Fruit fly (Drosophila melanogaster) whole organism, embryonic: ENCODE data around the gene dre4.

ENCODE experiments used
- ATbp ChIP-seq: fragments of 200-800 bp; sonication (Bioruptor generic); optimal IDR thresholded peaks from 2 replicates; lab custom pipeline; 2017; ENCODE audit warnings: missing biosample characterization, mild to moderate bottlenecking, missing genetic modification characterization, missing genetic modification reagents
- Bdp1 ChIP-seq: fragments of 200-800 bp; sonication (Bioruptor generic); optimal IDR thresholded peaks from 3 replicates; lab custom pipeline; 2016; ENCODE audit warnings: missing biosample characterization, missing genetic modification characterization
- CG11456 ChIP-seq: fragments of 200-800 bp; sonication (Bioruptor generic); IDR thresholded peaks from 3 replicates; pipeline ENCODE4 v1.3.6; 2022; ENCODE audit warnings: missing biosample characterization, missing genetic modification characterization
- CG14014 ChIP-seq: fragments of 200-800 bp; sonication (Bioruptor generic); IDR thresholded peaks from 2 replicates; pipeline ENCODE4 v1.3.6; 2022; ENCODE audit warnings: missing biosample characterization, missing genetic modification characterization
- CG14860 ChIP-seq: fragments of 200-800 bp; sonication (Bioruptor generic); IDR thresholded peaks from 3 replicates; pipeline ENCODE4 v1.3.6; 2022; ENCODE audit warnings: missing biosample characterization, missing genetic modification characterization; ENCODE audit not compliant: partially characterized antibody
- CG1603 ChIP-seq: fragments of 200-800 bp; sonication (Bioruptor generic); optimal IDR thresholded peaks from 2 replicates; lab custom pipeline; 2019; ENCODE audit warnings: missing biosample characterization, mild to moderate bottlenecking, missing genetic modification characterization, moderate library complexity
- CG16815 ChIP-seq: fragments of 200-800 bp; sonication (Bioruptor generic); optimal IDR thresholded peaks from 3 replicates; lab custom pipeline; 2017; ENCODE audit warnings: missing biosample characterization, mild to moderate bottlenecking, missing genetic modification characterization
- CG17568 ChIP-seq: fragments of 200-800 bp; sonication (Bioruptor generic); optimal IDR thresholded peaks from 2 replicates; lab custom pipeline; 2018; ENCODE audit warnings: missing biosample characterization, mild to moderate bottlenecking, missing genetic modification characterization, moderate library complexity
- CG31224 ChIP-seq: fragments of 200-800 bp; sonication (Bioruptor generic); IDR thresholded peaks from 2 replicates; pipeline ENCODE4 v1.3.6; 2022; ENCODE audit warnings: missing biosample characterization, missing genetic modification characterization
- CG3726 ChIP-seq: fragments of 200-800 bp; sonication (Bioruptor generic); IDR thresholded peaks from 3 replicates; pipeline ENCODE4, ENCODE4 v1.3.6; 2022; ENCODE audit warnings: missing biosample characterization, missing genetic modification characterization
- CG6175 ChIP-seq: fragments of 200-800 bp; sonication (Bioruptor generic); IDR thresholded peaks from 3 replicates; pipeline ENCODE4 v1.3.6; 2022; ENCODE audit warnings: missing biosample characterization, missing genetic modification characterization
- CG6254 ChIP-seq: fragments of 200-800 bp; sonication (Bioruptor generic); optimal IDR thresholded peaks from 3 replicates; lab custom pipeline; 2017; ENCODE audit warnings: mild to moderate bottlenecking, missing biosample characterization, missing genetic modification reagents, missing genetic modification characterization
- CG6654 ChIP-seq: fragments of 200-800 bp; sonication (Bioruptor generic); optimal IDR thresholded peaks from 2 replicates; lab custom pipeline; 2017; ENCODE audit warnings: missing biosample characterization, mild to moderate bottlenecking, missing genetic modification characterization
- CG7271 ChIP-seq: fragments of 200-800 bp; sonication (Bioruptor generic); optimal IDR thresholded peaks from 2 replicates; lab custom pipeline; 2018; ENCODE audit warnings: missing biosample characterization, mild to moderate bottlenecking, missing genetic modification characterization, moderate library complexity
- CG7372 ChIP-seq: fragments of 200-800 bp; sonication (Bioruptor generic); IDR thresholded peaks from 2 replicates; pipeline ENCODE4 v1.3.6; 2022; ENCODE audit warnings: missing biosample characterization, missing genetic modification characterization
- CG7839 ChIP-seq: fragments of 200-800 bp; sonication (Bioruptor generic); optimal IDR thresholded peaks from 3 replicates; lab custom pipeline; 2018; ENCODE audit warnings: missing biosample characterization, mild to moderate bottlenecking, missing genetic modification characterization, moderate library complexity
- CG8089 ChIP-seq: fragments of 200-800 bp; sonication (Bioruptor generic); optimal IDR thresholded peaks from 3 replicates; lab custom pipeline; 2016; ENCODE audit warnings: missing biosample characterization, missing genetic modification characterization
- CG8944 ChIP-seq: fragments of 200-800 bp; sonication (Bioruptor generic); optimal IDR thresholded peaks from 3 replicates; lab custom pipeline; 2016; ENCODE audit warnings: missing biosample characterization, missing genetic modification characterization
- D ChIP-seq, 2 experiments: fragments of 200-800 bp in 1 of 2; fragments of >200 bp in 1 of 2; sonication (Bioruptor generic) in 1 of 2; optimal IDR thresholded peaks; 2 replicates in 1 of 2; 3 replicates in 1 of 2; lab custom pipeline; 2017; ENCODE audit warnings: mild to moderate bottlenecking in 1 of 2, missing biosample characterization in 1 of 2, missing genetic modification characterization in 1 of 2, missing genetic modification reagents in 1 of 2
- D19A ChIP-seq: fragments of 200-800 bp; optimal IDR thresholded peaks from 3 replicates; lab custom pipeline; 2019; ENCODE audit warnings: missing biosample characterization, mild to moderate bottlenecking, missing genetic modification characterization, moderate library complexity
- ERR ChIP-seq: fragments of 200-800 bp; sonication (Bioruptor generic); optimal IDR thresholded peaks from 2 replicates; lab custom pipeline; 2016; ENCODE audit warnings: missing biosample characterization, missing genetic modification characterization
- HLH3B ChIP-seq: fragments of 200-800 bp; sonication (Bioruptor generic); IDR thresholded peaks from 2 replicates; pipeline ENCODE4 v1.3.6; 2022; ENCODE audit warnings: missing biosample characterization, missing genetic modification characterization
- Kr ChIP-seq: fragments of 200-800 bp; sonication (Bioruptor generic); optimal IDR thresholded peaks from 2 replicates; lab custom pipeline; 2017; ENCODE audit warnings: missing biosample characterization, mild to moderate bottlenecking, missing genetic modification characterization
- Meics ChIP-seq: fragments of 200-800 bp; sonication (Bioruptor generic); optimal IDR thresholded peaks from 2 replicates; lab custom pipeline; 2017; ENCODE audit warnings: missing biosample characterization, mild to moderate bottlenecking, missing genetic modification characterization
- Pdp1 ChIP-seq, 2 experiments: fragments of 200-800 bp; sonication (Bioruptor generic); optimal IDR thresholded peaks; 3 replicates each; lab custom pipeline; 2016; ENCODE audit warnings: missing biosample characterization in 2 of 2, missing genetic modification characterization in 2 of 2, mild to moderate bottlenecking in 1 of 2, moderate library complexity in 1 of 2
- Ptx1 ChIP-seq: fragments of 200-800 bp; sonication (Bioruptor generic); IDR thresholded peaks from 2 replicates; pipeline ENCODE4 v1.3.6; 2022; ENCODE audit warnings: missing biosample characterization, missing genetic modification characterization
- abd-A ChIP-seq: fragments of 200-800 bp; sonication (Bioruptor generic); optimal IDR thresholded peaks from 3 replicates; lab custom pipeline; 2019; ENCODE audit warnings: missing biosample characterization, mild to moderate bottlenecking, missing genetic modification characterization, moderate library complexity
- ac ChIP-seq: fragments of 200-800 bp; sonication (Bioruptor generic); optimal IDR thresholded peaks from 3 replicates; lab custom pipeline; 2017; ENCODE audit warnings: missing biosample characterization, mild to moderate bottlenecking, missing genetic modification characterization
- ara ChIP-seq: fragments of 200-800 bp; sonication (Bioruptor generic); IDR thresholded peaks from 2 replicates; pipeline ENCODE4 v1.3.6; 2022; ENCODE audit warnings: missing biosample characterization, missing genetic modification characterization
- az2 ChIP-seq: fragments of 200-800 bp; sonication (Bioruptor generic); optimal IDR thresholded peaks from 3 replicates; lab custom pipeline; 2016; ENCODE audit warnings: missing biosample characterization, missing genetic modification characterization
- bowl ChIP-seq: fragments of 200-800 bp; sonication (Bioruptor generic); IDR thresholded peaks from 2 replicates; pipeline ENCODE4 v1.3.6; 2022; ENCODE audit warnings: missing biosample characterization, missing genetic modification characterization
- croc ChIP-seq: fragments of 200-800 bp; sonication (Bioruptor generic); conservative IDR thresholded peaks from 3 replicates; pipeline ENCODE4 v1.3.6; 2022; ENCODE audit warnings: missing biosample characterization, missing genetic modification characterization
- gsb ChIP-seq: fragments of 200-800 bp; sonication (Bioruptor generic); IDR thresholded peaks from 2 replicates; pipeline ENCODE4 v1.3.6; 2022; ENCODE audit warnings: missing biosample characterization, missing genetic modification characterization
- ind ChIP-seq: fragments of 200-800 bp; sonication (Bioruptor generic); optimal IDR thresholded peaks from 3 replicates; lab custom pipeline; 2016; ENCODE audit warnings: missing biosample characterization, missing genetic modification characterization
- insv ChIP-seq, 2 experiments: fragments of 200-800 bp; sonication (Bioruptor generic); optimal IDR thresholded peaks; 3 replicates each; lab custom pipeline; 2016 to 2018; ENCODE audit warnings: missing biosample characterization in 2 of 2, missing genetic modification characterization in 2 of 2
- jumu ChIP-seq: fragments of 200-800 bp; sonication (Bioruptor generic); optimal IDR thresholded peaks from 3 replicates; lab custom pipeline; 2016; ENCODE audit warnings: missing biosample characterization, missing genetic modification characterization
- lab ChIP-seq: fragments of 200-800 bp; sonication (Bioruptor generic); optimal IDR thresholded peaks from 3 replicates; lab custom pipeline; 2017; ENCODE audit warnings: missing biosample characterization, missing genetic modification characterization, mild to moderate bottlenecking, moderate library complexity, missing genetic modification reagents
- otp ChIP-seq: fragments of 200-800 bp; sonication (Bioruptor generic); IDR thresholded peaks from 3 replicates; pipeline ENCODE4, ENCODE4 v1.3.6; 2022; ENCODE audit warnings: missing biosample characterization, missing genetic modification characterization
- pan ChIP-seq, 4 experiments: fragments of >200 bp in 3 of 4; fragments of 200-800 bp in 1 of 4; sonication (Bioruptor generic) in 1 of 4; optimal IDR thresholded peaks in 3 of 4; IDR thresholded peaks in 1 of 4; 2 replicates each; pipeline versions ENCODE4 v1.3.6 to Lab custom; 2017 to 2022; ENCODE audit warnings: missing biosample characterization in 2 of 4, missing genetic modification characterization in 2 of 4, mixed read lengths in 1 of 4
- pfk ChIP-seq: fragments of 200-800 bp; sonication (Bioruptor generic); optimal IDR thresholded peaks from 2 replicates; lab custom pipeline; 2018; ENCODE audit warnings: missing biosample characterization, mild to moderate bottlenecking, missing genetic modification characterization, moderate library complexity
- pros ChIP-seq: fragments of 200-800 bp; sonication (Bioruptor generic); optimal IDR thresholded peaks from 3 replicates; lab custom pipeline; 2019; ENCODE audit warnings: missing biosample characterization, mild to moderate bottlenecking, missing genetic modification characterization, moderate library complexity
- pzg ChIP-seq: fragments of 200-800 bp; sonication (Bioruptor generic); optimal IDR thresholded peaks from 3 replicates; lab custom pipeline; 2018; ENCODE audit warnings: missing biosample characterization, mild to moderate bottlenecking, missing genetic modification characterization, moderate library complexity
- repo ChIP-seq: fragments of 200-800 bp; sonication (Bioruptor generic); optimal IDR thresholded peaks from 2 replicates; lab custom pipeline; 2016; ENCODE audit warnings: missing biosample characterization, missing genetic modification characterization
- run ChIP-seq: fragments of 200-800 bp; sonication (Bioruptor generic); optimal IDR thresholded peaks from 3 replicates; lab custom pipeline; 2018; ENCODE audit warnings: missing biosample characterization, mild to moderate bottlenecking, missing genetic modification characterization
- schlank ChIP-seq: fragments of 200-800 bp; sonication (Bioruptor generic); optimal IDR thresholded peaks from 2 replicates; lab custom pipeline; 2018; ENCODE audit warnings: missing biosample characterization, mild to moderate bottlenecking, missing genetic modification characterization
- sens-2 ChIP-seq: fragments of 200-800 bp; sonication (Bioruptor generic); IDR thresholded peaks from 2 replicates; pipeline ENCODE4 v1.3.6; 2022; ENCODE audit warnings: missing biosample characterization, missing genetic modification characterization
- slp2 ChIP-seq: fragments of 200-800 bp; sonication (Bioruptor generic); optimal IDR thresholded peaks from 2 replicates; lab custom pipeline; 2016; ENCODE audit warnings: missing biosample characterization, missing genetic modification characterization
- usp ChIP-seq: fragments of >200 bp; optimal IDR thresholded peaks from 2 replicates; lab custom pipeline; 2017; ENCODE audit warnings: missing biosample characterization, missing genetic modification characterization
- z ChIP-seq: fragments of 200-800 bp; sonication (Bioruptor generic); IDR thresholded peaks from 3 replicates; pipeline ENCODE4 v1.3.6; 2022; ENCODE audit warnings: missing biosample characterization, missing genetic modification characterization

Gene dre4

dm6 chr3L:1886125-1886544 is 10.0 kb upstream of the dre4 start (continued):
- TF ChIP-seq ATbp (GFP tag; lab: Kevin White, UChicago), result peak; percentile 84
- no peak for TF ChIP-seq z (GFP tag; lab: Robert Waterston, UW)
- TF ChIP-seq sens-2, result peak; percentile 95
- TF ChIP-seq lab (GFP tag; lab: Kevin White, UChicago), result peak; percentile 68
- TF ChIP-seq CG14014 (GFP tag; lab: Robert Waterston, UW), result peak; percentile 62; the same call in 1 of the 2 replicates
- no peak for TF ChIP-seq pzg (GFP tag; lab: Kevin White, UChicago)
- no peak for TF ChIP-seq abd-A (tag; lab: Kevin White, UChicago)
- TF ChIP-seq CG7372 (GFP tag; lab: Robert Waterston, UW), result peak; percentile 73
- peak; percentile 59 for TF ChIP-seq CG31224 (GFP tag; lab: Robert Waterston, UW)
- TF ChIP-seq Bdp1 (GFP tag; lab: Kevin White, UChicago), result peak; percentile 70
- TF ChIP-seq pros, result no peak
- peak; percentile 60 for TF ChIP-seq Meics (GFP tag; lab: Kevin White, UChicago)
- peak; percentile 79 for TF ChIP-seq CG8089
- TF ChIP-seq bowl (GFP tag; lab: Robert Waterston, UW), result peak; percentile 68; the same call in 1 of the 2 replicates
- TF ChIP-seq CG6175 (GFP tag; lab: Robert Waterston, UW), result no peak; the same call in 2 of the 3 replicates
- no peak for TF ChIP-seq pan (optimal IDR thresholded peaks at IDR 0.05; lab: Kevin White, UChicago)
- peak in 1 of 2 experiments; percentile 82 for TF ChIP-seq pan (GFP tag; optimal IDR thresholded peaks at IDR 0.05 in 1 of 2, IDR thresholded peaks at IDR 0.05 in 1 of 2)
- TF ChIP-seq ERR (GFP tag; lab: Kevin White, UChicago), result peak; percentile 37
- TF ChIP-seq CG17568, result peak; percentile 40
- peak; percentile 95 for TF ChIP-seq CG1603
- peak; percentile 83 for TF ChIP-seq D19A
- peak; percentile 85 for TF ChIP-seq ind (GFP tag; lab: Kevin White, UChicago)
- TF ChIP-seq repo, result peak; percentile 78
- TF ChIP-seq Pdp1 (GFP tag; optimal IDR thresholded peaks at IDR 0.05; lab: Kevin White, UChicago), result peak; percentile 80 to 81
- peak; percentile 71 for TF ChIP-seq CG11456 (GFP tag; lab: Robert Waterston, UW)
- peak; percentile 80 for TF ChIP-seq CG6254
- TF ChIP-seq ac (GFP tag; lab: Kevin White, UChicago), result peak; percentile 82
- TF ChIP-seq gsb (GFP tag; lab: Robert Waterston, UW), result 0 out of 2 replicates have a peak, but pooled peaks have one; percentile 26
- peak; percentile 84 for TF ChIP-seq croc
- TF ChIP-seq run (tag; lab: Kevin White, UChicago), result peak; percentile 24
- peak; percentile 91 for TF ChIP-seq otp (GFP tag; lab: Robert Waterston, UW)
- TF ChIP-seq CG3726 (GFP tag; lab: Robert Waterston, UW), result peak; percentile 77; the same call in 2 of the 3 replicates
- TF ChIP-seq Kr (GFP tag; lab: Kevin White, UChicago), result peak; percentile 32
- TF ChIP-seq Ptx1 (GFP tag; lab: Robert Waterston, UW), result peak; percentile 81
- peak; percentile 46 for TF ChIP-seq CG6654 (GFP tag; lab: Kevin White, UChicago)
- TF ChIP-seq CG8944 (GFP tag; lab: Kevin White, UChicago), result peak; percentile 74
- TF ChIP-seq CG7839 (tag; lab: Kevin White, UChicago), result peak; percentile 85
- peak; percentile 44 for TF ChIP-seq slp2 (GFP tag; lab: Kevin White, UChicago)
- TF ChIP-seq schlank, result no peak
- peak; percentile 85 for TF ChIP-seq CG7271
- peak; percentile 79 for TF ChIP-seq CG16815 (GFP tag; lab: Kevin White, UChicago)
- TF ChIP-seq ara (GFP tag; lab: Robert Waterston, UW), result peak; percentile 91
- no peak for TF ChIP-seq insv (GFP tag; optimal IDR thresholded peaks at IDR 0.05; lab: Kevin White, UChicago)
- peak; percentile 80 for TF ChIP-seq jumu (GFP tag; lab: Kevin White, UChicago)
- peak; percentile 89 for TF ChIP-seq HLH3B (GFP tag; lab: Robert Waterston, UW)
- no peak for TF ChIP-seq D (optimal IDR thresholded peaks at IDR 0.05; lab: Kevin White, UChicago)
- TF ChIP-seq D (GFP tag; optimal IDR thresholded peaks at IDR 0.05; lab: Kevin White, UChicago), result peak; percentile 84
- no peak for TF ChIP-seq CG14860 (GFP tag; lab: Robert Waterston, UW)
- no peak for TF ChIP-seq pfk (GFP tag; lab: Kevin White, UChicago)
- TF ChIP-seq usp (GFP tag; lab: Kevin White, UChicago), result no peak
- TF ChIP-seq az2 (GFP tag; lab: Kevin White, UChicago), result peak; percentile 87
